Worm (Caenorhabditis elegans) whole organism, L4/young adult: Measurements from ENCODE around the gene jmjd-1.2.

Experiments
- W03F9.2 ChIP-seq: fragments of 150-350 bp; optimal IDR thresholded peaks from 2 replicates; lab custom pipeline; 2014; ENCODE audit warnings: missing biosample characterization, missing genetic modification characterization
- dao-5 ChIP-seq: sonication (generic microtip); optimal IDR thresholded peaks from 2 replicates; lab custom pipeline; 2016; ENCODE audit warnings: missing genotype, missing genetic modification characterization, moderate library complexity, missing compliant biosample characterization
- him-1 ChIP-seq: sonication (generic microtip); optimal IDR thresholded peaks from 2 replicates; lab custom pipeline; 2016; ENCODE audit warnings: missing genotype, missing genetic modification reagents, missing genetic modification characterization, missing compliant biosample characterization

- TF ChIP-seq W03F9.2 (tag; lab: Kevin White, UChicago) (peak; percentile 41), dao-5 (tag; lab: Kevin White, UChicago) (no peak), him-1 (no peak)
Observed at ce11 chrIV:4705182-4705581, 44.4 kb downstream of the jmjd-1.2 start.
